Fruit fly (Drosophila melanogaster) whole organism, embryonic: ENCODE data around the gene CG13032.
A peak's percentile ranks its signal among the peaks of the same experiment; 100 is the strongest.

Source experiments
- Aef1 ChIP-seq: fragments of 200-800 bp; sonication (Bioruptor generic); IDR thresholded peaks from 3 replicates; pipeline ENCODE4 v1.3.6; 2022; ENCODE audit warnings: missing biosample characterization, missing genetic modification characterization
- CG11247 ChIP-seq: fragments of 200-800 bp; sonication (Bioruptor generic); IDR thresholded peaks from 2 replicates; pipeline ENCODE4 v1.3.6; 2022; ENCODE audit warnings: missing biosample characterization, missing genetic modification characterization
- CG12155 ChIP-seq: fragments of 200-800 bp; sonication (Bioruptor generic); optimal IDR thresholded peaks from 3 replicates; lab custom pipeline; 2016; ENCODE audit warnings: missing biosample characterization, missing genetic modification characterization
- CG12744 ChIP-seq: fragments of 200-800 bp; sonication (Bioruptor generic); optimal IDR thresholded peaks from 2 replicates; lab custom pipeline; 2016; ENCODE audit warnings: missing biosample characterization, missing genetic modification characterization
- CG13894 ChIP-seq: fragments of 200-800 bp; sonication (Bioruptor generic); optimal IDR thresholded peaks from 3 replicates; lab custom pipeline; 2018; ENCODE audit warnings: missing biosample characterization, mild to moderate bottlenecking, missing genetic modification characterization, moderate library complexity
- CG14014 ChIP-seq: fragments of 200-800 bp; sonication (Bioruptor generic); IDR thresholded peaks from 2 replicates; pipeline ENCODE4 v1.3.6; 2022; ENCODE audit warnings: missing biosample characterization, missing genetic modification characterization
- CG15514 ChIP-seq: fragments of 200-800 bp; sonication (Bioruptor generic); optimal IDR thresholded peaks from 3 replicates; lab custom pipeline; 2017; ENCODE audit warnings: missing biosample characterization, missing genetic modification characterization, mild to moderate bottlenecking, moderate library complexity, missing genetic modification reagents
- CG1647 ChIP-seq: fragments of 200-800 bp; sonication (Bioruptor generic); optimal IDR thresholded peaks from 3 replicates; lab custom pipeline; 2016; ENCODE audit warnings: missing biosample characterization, missing genetic modification characterization
- CG16863 ChIP-seq: fragments of 200-800 bp; sonication (Bioruptor generic); optimal IDR thresholded peaks from 3 replicates; lab custom pipeline; 2016; ENCODE audit warnings: missing biosample characterization, missing genetic modification characterization
- CG18011 ChIP-seq: fragments of 200-800 bp; sonication (Bioruptor generic); optimal IDR thresholded peaks from 2 replicates; lab custom pipeline; 2017; ENCODE audit warnings: missing biosample characterization, missing genetic modification characterization, mild to moderate bottlenecking, moderate library complexity, missing genotype
- CG18599 ChIP-seq: fragments of 200-800 bp; sonication (Bioruptor generic); optimal IDR thresholded peaks from 3 replicates; lab custom pipeline; 2017; ENCODE audit warnings: missing biosample characterization, missing genetic modification characterization, mild to moderate bottlenecking, moderate library complexity, missing genetic modification reagents
- CG2678 ChIP-seq: fragments of 200-800 bp; sonication (Bioruptor generic); optimal IDR thresholded peaks from 3 replicates; lab custom pipeline; 2019; ENCODE audit warnings: missing biosample characterization, mild to moderate bottlenecking, missing genetic modification characterization, moderate library complexity
- CG2875 ChIP-seq: fragments of 200-800 bp; sonication (Bioruptor generic); optimal IDR thresholded peaks from 2 replicates; lab custom pipeline; 2017; ENCODE audit warnings: missing biosample characterization, mild to moderate bottlenecking, missing genetic modification characterization, missing genetic modification reagents
- CG34376 ChIP-seq: fragments of 200-800 bp; sonication (Bioruptor generic); optimal IDR thresholded peaks from 2 replicates; lab custom pipeline; 2018; ENCODE audit warnings: missing biosample characterization, mild to moderate bottlenecking, missing genetic modification characterization
- CG7987 ChIP-seq: fragments of 200-800 bp; sonication (Bioruptor generic); optimal IDR thresholded peaks from 2 replicates; lab custom pipeline; 2018; ENCODE audit warnings: missing biosample characterization, mild to moderate bottlenecking, missing genetic modification characterization, moderate library complexity
- Camta ChIP-seq: fragments of 200-800 bp; sonication (Bioruptor generic); optimal IDR thresholded peaks from 2 replicates; lab custom pipeline; 2016; ENCODE audit warnings: missing biosample characterization, missing genetic modification characterization
- CoRest ChIP-seq: fragments of 200-800 bp; sonication (Bioruptor generic); optimal IDR thresholded peaks from 3 replicates; lab custom pipeline; 2018; ENCODE audit warnings: missing biosample characterization, mild to moderate bottlenecking, missing genetic modification characterization, moderate library complexity
- D19A ChIP-seq: fragments of 200-800 bp; optimal IDR thresholded peaks from 3 replicates; lab custom pipeline; 2019; ENCODE audit warnings: missing biosample characterization, mild to moderate bottlenecking, missing genetic modification characterization, moderate library complexity
- Dref ChIP-seq: fragments of 200-800 bp; sonication (Bioruptor generic); IDR thresholded peaks from 2 replicates; pipeline ENCODE4 v1.3.6; 2022; ENCODE audit warnings: missing biosample characterization, missing genetic modification characterization
- E2f1 ChIP-seq: fragments of 200-800 bp; sonication (Bioruptor generic); IDR thresholded peaks from 2 replicates; pipeline ENCODE4 v1.3.6; 2022; ENCODE audit warnings: missing biosample characterization, missing genetic modification characterization
- Fer2 ChIP-seq: fragments of 200-800 bp; sonication (Bioruptor generic); optimal IDR thresholded peaks from 2 replicates; lab custom pipeline; 2018; ENCODE audit warnings: missing biosample characterization, mild to moderate bottlenecking, missing genetic modification characterization, moderate library complexity
- Fer3 ChIP-seq: fragments of 200-800 bp; sonication (Bioruptor generic); optimal IDR thresholded peaks from 2 replicates; lab custom pipeline; 2018; ENCODE audit warnings: missing biosample characterization, mild to moderate bottlenecking, missing genetic modification characterization, moderate library complexity
- Gug ChIP-seq: fragments of 200-800 bp; sonication (Bioruptor generic); IDR thresholded peaks from 4 replicates; pipeline ENCODE4 v1.3.6; 2022; ENCODE audit warnings: missing biosample characterization, missing genetic modification characterization
- HHEX ChIP-seq: fragments of 200-800 bp; sonication (Bioruptor generic); optimal IDR thresholded peaks from 3 replicates; lab custom pipeline; 2017; ENCODE audit warnings: missing biosample characterization, mild to moderate bottlenecking, missing genetic modification characterization, missing genetic modification reagents
- Lpt ChIP-seq: fragments of >200 bp; optimal IDR thresholded peaks from 2 replicates; lab custom pipeline; 2018; ENCODE audit warnings: missing biosample characterization, missing genetic modification characterization
- Med ChIP-seq: fragments of 200-800 bp; sonication (Bioruptor generic); peaks from one replicate; lab custom pipeline; 2016; ENCODE audit warnings: missing biosample characterization, missing genetic modification characterization, mild to moderate bottlenecking, inconsistent platforms, moderate library complexity
- Myb ChIP-seq: fragments of 200-800 bp; sonication (Bioruptor generic); optimal IDR thresholded peaks from 2 replicates; lab custom pipeline; 2016; ENCODE audit warnings: missing biosample characterization, missing genetic modification characterization
- NFAT ChIP-seq: fragments of 200-800 bp; sonication (Bioruptor generic); IDR thresholded peaks from 2 replicates; pipeline ENCODE4 v1.3.6; 2022; ENCODE audit warnings: missing biosample characterization, missing genetic modification characterization
- NfI ChIP-seq: fragments of 200-800 bp; sonication (Bioruptor generic); optimal IDR thresholded peaks from 3 replicates; lab custom pipeline; 2018; ENCODE audit warnings: missing biosample characterization, mild to moderate bottlenecking, missing genetic modification characterization, moderate library complexity
- Rfx ChIP-seq: fragments of 200-800 bp; sonication (Bioruptor generic); IDR thresholded peaks from 2 replicates; pipeline ENCODE4 v1.3.6; 2022; ENCODE audit warnings: missing biosample characterization, missing genetic modification characterization
- Taf1 ChIP-seq: fragments of 200-800 bp; sonication (Bioruptor generic); IDR thresholded peaks from 2 replicates; pipeline ENCODE4 v1.3.6; 2022; ENCODE audit warnings: missing biosample characterization, missing genetic modification characterization
- Tbp ChIP-seq: fragments of >200 bp; optimal IDR thresholded peaks from 2 replicates; lab custom pipeline; 2018; ENCODE audit warnings: missing biosample characterization, missing genetic modification characterization
- bigmax ChIP-seq: fragments of 200-800 bp; sonication (Bioruptor generic); optimal IDR thresholded peaks from 2 replicates; lab custom pipeline; 2018; ENCODE audit warnings: missing biosample characterization, mild to moderate bottlenecking, missing genetic modification characterization
- crol ChIP-seq: fragments of 200-800 bp; sonication (Bioruptor generic); IDR thresholded peaks from 2 replicates; pipeline ENCODE4 v1.3.6; 2022; ENCODE audit warnings: missing biosample characterization, missing genetic modification characterization
- cwo ChIP-seq: fragments of 200-800 bp; sonication (Bioruptor generic); optimal IDR thresholded peaks from 3 replicates; lab custom pipeline; 2017; ENCODE audit warnings: missing biosample characterization, missing genetic modification characterization, mild to moderate bottlenecking, moderate library complexity, missing genetic modification reagents
- da ChIP-seq: fragments of 200-800 bp; sonication (Bioruptor generic); optimal IDR thresholded peaks from 2 replicates; lab custom pipeline; 2016; ENCODE audit warnings: missing biosample characterization, missing genetic modification characterization
- gfzf ChIP-seq: fragments of 200-800 bp; sonication (Bioruptor generic); optimal IDR thresholded peaks from 2 replicates; lab custom pipeline; 2016; ENCODE audit warnings: missing biosample characterization, mild to moderate bottlenecking, missing genetic modification characterization, moderate library complexity
- grau ChIP-seq: fragments of 200-800 bp; optimal IDR thresholded peaks from 3 replicates; lab custom pipeline; 2019; ENCODE audit warnings: missing biosample characterization, mild to moderate bottlenecking, missing genetic modification characterization, moderate library complexity
- lmd ChIP-seq: fragments of 200-800 bp; sonication (Bioruptor generic); IDR thresholded peaks from 2 replicates; pipeline ENCODE4 v1.3.6; 2022; ENCODE audit warnings: missing biosample characterization, missing genetic modification characterization
- lov ChIP-seq, 2 experiments: fragments of 200-800 bp in 1 of 2; fragments of >200 bp in 1 of 2; sonication (Bioruptor generic) in 1 of 2; IDR thresholded peaks in 1 of 2; optimal IDR thresholded peaks in 1 of 2; 2 replicates in 1 of 2; 3 replicates in 1 of 2; pipeline versions ENCODE4 v1.3.6 to Lab custom; 2017 to 2022; ENCODE audit warnings: missing biosample characterization in 1 of 2, missing genetic modification characterization in 1 of 2
- otp ChIP-seq: fragments of 200-800 bp; sonication (Bioruptor generic); IDR thresholded peaks from 3 replicates; pipeline ENCODE4, ENCODE4 v1.3.6; 2022; ENCODE audit warnings: missing biosample characterization, missing genetic modification characterization
- pho ChIP-seq: fragments of 200-800 bp; sonication (Bioruptor generic); optimal IDR thresholded peaks from 2 replicates; lab custom pipeline; 2016; ENCODE audit warnings: missing biosample characterization, missing genetic modification characterization
- prd ChIP-seq, 3 experiments: fragments of >200 bp in 2 of 3; fragments of 200-800 bp in 1 of 3; sonication (Bioruptor generic) in 1 of 3; optimal IDR thresholded peaks in 2 of 3; IDR thresholded peaks in 1 of 3; 2 replicates in 2 of 3; 3 replicates in 1 of 3; pipeline versions ENCODE4 v1.3.6 to Lab custom; 2017 to 2022; ENCODE audit warnings: missing biosample characterization in 1 of 3, missing genetic modification characterization in 1 of 3
- psq ChIP-seq: fragments of 200-800 bp; sonication (Bioruptor generic); optimal IDR thresholded peaks from 2 replicates; lab custom pipeline; 2017; ENCODE audit warnings: missing biosample characterization, missing genetic modification characterization
- run ChIP-seq: fragments of 200-800 bp; sonication (Bioruptor generic); optimal IDR thresholded peaks from 3 replicates; lab custom pipeline; 2018; ENCODE audit warnings: missing biosample characterization, mild to moderate bottlenecking, missing genetic modification characterization
- scrt ChIP-seq: fragments of 200-800 bp; sonication (Bioruptor generic); optimal IDR thresholded peaks from 2 replicates; lab custom pipeline; 2018; ENCODE audit warnings: missing biosample characterization, mild to moderate bottlenecking, missing genetic modification characterization, moderate library complexity
- seq ChIP-seq: fragments of 200-800 bp; sonication (Bioruptor generic); IDR thresholded peaks from 2 replicates; pipeline ENCODE4 v1.3.6; 2022; ENCODE audit warnings: missing biosample characterization, missing genetic modification characterization
- sna ChIP-seq: fragments of 200-800 bp; sonication (Bioruptor generic); IDR thresholded peaks from 2 replicates; pipeline ENCODE4 v1.3.6; 2022; ENCODE audit warnings: missing biosample characterization, missing genetic modification characterization; ENCODE audit not compliant: partially characterized antibody
- vnd ChIP-seq: fragments of 200-800 bp; sonication (Bioruptor generic); IDR thresholded peaks from 3 replicates; pipeline ENCODE4 v1.3.6; 2022; ENCODE audit warnings: missing biosample characterization, missing genetic modification characterization; ENCODE audit not compliant: partially characterized antibody
- vvl ChIP-seq: fragments of 200-800 bp; sonication (Bioruptor generic); IDR thresholded peaks from 2 replicates; pipeline ENCODE4 v1.3.6; 2022; ENCODE audit warnings: missing biosample characterization, missing genetic modification characterization

The CG13032 gene

dm6 chr3L:16670195-16670594 is 3.6 kb upstream of the CG13032 start (continued):
- TF ChIP-seq CG13894 (tag; lab: Kevin White, UChicago), result no peak
- no peak for TF ChIP-seq gfzf (GFP tag; lab: Kevin White, UChicago)
- 0 out of 2 replicates have a peak, but pooled peaks have one; percentile 20 for TF ChIP-seq vvl (GFP tag; lab: Robert Waterston, UW)
- no peak for TF ChIP-seq Gug (GFP tag; lab: Robert Waterston, UW)
- TF ChIP-seq E2f1 (GFP tag; lab: Robert Waterston, UW), result no peak
- TF ChIP-seq CG18599 (GFP tag; lab: Kevin White, UChicago), result peak; percentile 52
- TF ChIP-seq CG16863 (GFP tag; lab: Kevin White, UChicago), result no peak
- TF ChIP-seq run (tag; lab: Kevin White, UChicago), result no peak
- no peak for TF ChIP-seq lov (optimal IDR thresholded peaks at IDR 0.05; lab: Kevin White, UChicago)
- no peak for TF ChIP-seq lov (GFP tag; IDR thresholded peaks at IDR 0.05; lab: Robert Waterston, UW)
- TF ChIP-seq psq (GFP tag; lab: Kevin White, UChicago), result no peak
- no peak for TF ChIP-seq sna (GFP tag; lab: Robert Waterston, UW)
- 0 out of 2 replicates have a peak, but pooled peaks have one; percentile 25 for TF ChIP-seq CG11247 (GFP tag; lab: Robert Waterston, UW)
- TF ChIP-seq crol, result peak; percentile 48; the same call in 1 of the 2 replicates
- TF ChIP-seq cwo, result peak; percentile 28
- peak; percentile 83 for TF ChIP-seq Med (GFP tag; lab: Kevin White, UChicago)
- TF ChIP-seq grau (tag; lab: Kevin White, UChicago), result no peak
- no peak for TF ChIP-seq bigmax (GFP tag; lab: Kevin White, UChicago)
- no peak for TF ChIP-seq NFAT (GFP tag; lab: Robert Waterston, UW)
- peak; percentile 35 for TF ChIP-seq CG15514 (GFP tag; lab: Kevin White, UChicago)
- TF ChIP-seq vnd (GFP tag; lab: Robert Waterston, UW), result no peak
- TF ChIP-seq HHEX (GFP tag; lab: Kevin White, UChicago), result peak; percentile 34
- 0 out of 3 replicates have a peak, but pooled peaks have one; percentile 35 for TF ChIP-seq otp (GFP tag; lab: Robert Waterston, UW)
- no peak for TF ChIP-seq scrt (GFP tag; lab: Kevin White, UChicago)
- TF ChIP-seq Myb (GFP tag; lab: Kevin White, UChicago), result no peak
- TF ChIP-seq CG2678, result no peak
- no peak for TF ChIP-seq D19A (tag; lab: Kevin White, UChicago)
- TF ChIP-seq da (GFP tag; lab: Kevin White, UChicago), result no peak
- TF ChIP-seq NfI (GFP tag; lab: Kevin White, UChicago), result no peak
- no peak for TF ChIP-seq Tbp
- peak; percentile 20; the same call in 1 of the 2 replicates for TF ChIP-seq Rfx (GFP tag; lab: Robert Waterston, UW)
- no peak for TF ChIP-seq CG34376 (GFP tag; lab: Kevin White, UChicago)
- no peak for TF ChIP-seq CG12155 (GFP tag; lab: Kevin White, UChicago)
- TF ChIP-seq CoRest (tag; lab: Kevin White, UChicago), result no peak
- TF ChIP-seq CG18011 (GFP tag; lab: Kevin White, UChicago), result no peak
- TF ChIP-seq CG7987, result peak; percentile 35
- peak; percentile 38 for TF ChIP-seq CG2875
- TF ChIP-seq seq (GFP tag; lab: Robert Waterston, UW), result no peak
- peak; percentile 23; the same call in 1 of the 2 replicates for TF ChIP-seq CG14014 (GFP tag; lab: Robert Waterston, UW)
- TF ChIP-seq prd (optimal IDR thresholded peaks at IDR 0.05; lab: Kevin White, UChicago), result no peak
- no peak for TF ChIP-seq prd (GFP tag; IDR thresholded peaks at IDR 0.05; lab: Robert Waterston, UW)
- TF ChIP-seq Fer2 (tag; lab: Kevin White, UChicago), result no peak
- TF ChIP-seq lmd (GFP tag; lab: Robert Waterston, UW), result no peak
- no peak for TF ChIP-seq Taf1
- TF ChIP-seq Aef1 (GFP tag; lab: Robert Waterston, UW), result no peak
- no peak for TF ChIP-seq Fer3 (tag; lab: Kevin White, UChicago)
- TF ChIP-seq CG1647 (GFP tag; lab: Kevin White, UChicago), result no peak
- TF ChIP-seq Camta, result no peak
- peak; percentile 10 for TF ChIP-seq pho (GFP tag; lab: Kevin White, UChicago)
- peak; percentile 21; the same call in 1 of the 2 replicates for TF ChIP-seq Dref (GFP tag; lab: Robert Waterston, UW)
- TF ChIP-seq CG12744 (GFP tag; lab: Kevin White, UChicago), result no peak
- TF ChIP-seq Lpt (GFP tag; lab: Kevin White, UChicago), result no peak
